Fruit fly (Drosophila melanogaster): Measurements from ENCODE around the gene CG3603.

The CG3603 gene

dm6 chrX:2947545-2948072, at the start of gene CG3603:
TSS of gene CG3603 (plus strand) at chrX:2948034.
- no peak for TF ChIP-seq CG7101 (tag; optimal IDR thresholded peaks at IDR 0.05)
- no peak for TF ChIP-seq CG33017 (tag; optimal IDR thresholded peaks at IDR 0.05)
- TF ChIP-seq CG14711 (tag; optimal IDR thresholded peaks at IDR 0.05), result peak; percentile 44
- TF ChIP-seq CG7045 (GFP tag; optimal IDR thresholded peaks at IDR 0.05), result no peak
- TF ChIP-seq CG5204 (GFP tag; optimal IDR thresholded peaks at IDR 0.05), result no peak
- TF ChIP-seq Crg-1 (GFP tag; optimal IDR thresholded peaks at IDR 0.05), result no peak
- no peak for TF ChIP-seq cnc (optimal IDR thresholded peaks at IDR 0.05)
- TF ChIP-seq cic (GFP tag; optimal IDR thresholded peaks at IDR 0.05), result no peak
- TF ChIP-seq Mnt (GFP tag; optimal IDR thresholded peaks at IDR 0.05), result no peak
- TF ChIP-seq kay (GFP tag; ENCODE audit: borderline replicate concordance), result peak; percentile 93
- no peak for TF ChIP-seq Clk (GFP tag; optimal IDR thresholded peaks at IDR 0.05)
- TF ChIP-seq toe (GFP tag; optimal IDR thresholded peaks at IDR 0.05), result peak; percentile 50
- TF ChIP-seq CG1620 (GFP tag; optimal IDR thresholded peaks at IDR 0.05), result no peak
- peak; percentile 55 for TF ChIP-seq CG12768 (GFP tag; optimal IDR thresholded peaks at IDR 0.05)
- TF ChIP-seq Hr96 (GFP tag; optimal IDR thresholded peaks at IDR 0.05), result peak; percentile 73
- peak; percentile 55 for TF ChIP-seq tj (GFP tag; optimal IDR thresholded peaks at IDR 0.05)
- TF ChIP-seq CG11617 (GFP tag; optimal IDR thresholded peaks at IDR 0.05), result peak; percentile 45
- TF ChIP-seq bab1 (GFP tag; optimal IDR thresholded peaks at IDR 0.05), result peak; percentile 56
- no peak for TF ChIP-seq pad (GFP tag; optimal IDR thresholded peaks at IDR 0.05)
- TF ChIP-seq ovo (GFP tag; optimal IDR thresholded peaks at IDR 0.05), result peak; percentile 5

- no peak for TF ChIP-seq CG12768 (GFP tag; optimal IDR thresholded peaks at IDR 0.05)
- no peak for TF ChIP-seq ovo (GFP tag; optimal IDR thresholded peaks at IDR 0.05)
- TF ChIP-seq Mnt (GFP tag; optimal IDR thresholded peaks at IDR 0.05), result no peak
- no peak for TF ChIP-seq CG33017 (tag; optimal IDR thresholded peaks at IDR 0.05)
- TF ChIP-seq cnc (optimal IDR thresholded peaks at IDR 0.05), result no peak
- no peak for TF ChIP-seq CG7101 (tag; optimal IDR thresholded peaks at IDR 0.05)
- no peak for TF ChIP-seq toe (GFP tag; optimal IDR thresholded peaks at IDR 0.05)
- TF ChIP-seq CG5204 (GFP tag; optimal IDR thresholded peaks at IDR 0.05), result no peak
- no peak for TF ChIP-seq cic (GFP tag; optimal IDR thresholded peaks at IDR 0.05)
- no peak for TF ChIP-seq tj (GFP tag; optimal IDR thresholded peaks at IDR 0.05)
- no peak for TF ChIP-seq Hr96 (GFP tag; optimal IDR thresholded peaks at IDR 0.05)
- no peak for TF ChIP-seq CG7045 (GFP tag; optimal IDR thresholded peaks at IDR 0.05)
- TF ChIP-seq kay (GFP tag; ENCODE audit: borderline replicate concordance), result no peak
- no peak for TF ChIP-seq CG11617 (GFP tag; optimal IDR thresholded peaks at IDR 0.05)
- no peak for TF ChIP-seq pad (GFP tag; optimal IDR thresholded peaks at IDR 0.05)
- TF ChIP-seq Clk (GFP tag; optimal IDR thresholded peaks at IDR 0.05), result no peak
- TF ChIP-seq bab1 (GFP tag; optimal IDR thresholded peaks at IDR 0.05), result no peak
- TF ChIP-seq Crg-1 (GFP tag; optimal IDR thresholded peaks at IDR 0.05), result no peak
- TF ChIP-seq CG14711 (tag; optimal IDR thresholded peaks at IDR 0.05), result no peak
- TF ChIP-seq CG1620 (GFP tag; optimal IDR thresholded peaks at IDR 0.05), result no peak
Observed at dm6 chrX:2907105-2907694, 40.6 kb upstream of the CG3603 start.

- TF ChIP-seq Crg-1 (GFP tag; optimal IDR thresholded peaks at IDR 0.05), result no peak
- TF ChIP-seq pad (GFP tag; optimal IDR thresholded peaks at IDR 0.05), result no peak
- TF ChIP-seq CG7045 (GFP tag; optimal IDR thresholded peaks at IDR 0.05), result no peak
- no peak for TF ChIP-seq ovo (GFP tag; optimal IDR thresholded peaks at IDR 0.05)
- TF ChIP-seq bab1 (GFP tag; optimal IDR thresholded peaks at IDR 0.05), result no peak
- TF ChIP-seq CG7101 (tag; optimal IDR thresholded peaks at IDR 0.05), result no peak
- no peak for TF ChIP-seq Mnt (GFP tag; optimal IDR thresholded peaks at IDR 0.05)
- no peak for TF ChIP-seq kay (GFP tag; ENCODE audit: borderline replicate concordance)
- no peak for TF ChIP-seq toe (GFP tag; optimal IDR thresholded peaks at IDR 0.05)
- no peak for TF ChIP-seq CG11617 (GFP tag; optimal IDR thresholded peaks at IDR 0.05)
- no peak for TF ChIP-seq CG12768 (GFP tag; optimal IDR thresholded peaks at IDR 0.05)
- TF ChIP-seq CG33017 (tag; optimal IDR thresholded peaks at IDR 0.05), result no peak
Observed at dm6 chrX:2912581-2912980, 35.3 kb upstream of the CG3603 start.

- TF ChIP-seq toe (GFP tag; optimal IDR thresholded peaks at IDR 0.05) (no peak), cnc (optimal IDR thresholded peaks at IDR 0.05) (no peak), CG33017 (tag; optimal IDR thresholded peaks at IDR 0.05) (no peak), kay (GFP tag; ENCODE audit: borderline replicate concordance) (no peak), pad (GFP tag; optimal IDR thresholded peaks at IDR 0.05) (no peak), cic (GFP tag; optimal IDR thresholded peaks at IDR 0.05) (no peak), Mnt (GFP tag; optimal IDR thresholded peaks at IDR 0.05) (no peak), CG14711 (tag; optimal IDR thresholded peaks at IDR 0.05) (no peak), bab1 (GFP tag; optimal IDR thresholded peaks at IDR 0.05) (no peak), ovo (GFP tag; optimal IDR thresholded peaks at IDR 0.05) (no peak), Hr96 (GFP tag; optimal IDR thresholded peaks at IDR 0.05) (no peak), CG12768 (GFP tag; optimal IDR thresholded peaks at IDR 0.05) (no peak), CG1620 (GFP tag; optimal IDR thresholded peaks at IDR 0.05) (no peak), Crg-1 (GFP tag; optimal IDR thresholded peaks at IDR 0.05) (no peak), CG7045 (GFP tag; optimal IDR thresholded peaks at IDR 0.05) (no peak), CG11617 (GFP tag; optimal IDR thresholded peaks at IDR 0.05) (no peak), CG5204 (GFP tag; optimal IDR thresholded peaks at IDR 0.05) (no peak)
Observed at dm6 chrX:2914091-2914490, 33.7 kb upstream of the CG3603 start.

dm6 chrX:2915108-2915507, 32.7 kb upstream of the CG3603 start:
- no peak for TF ChIP-seq cnc (optimal IDR thresholded peaks at IDR 0.05)
- TF ChIP-seq tj (GFP tag; optimal IDR thresholded peaks at IDR 0.05), result no peak
- no peak for TF ChIP-seq bab1 (GFP tag; optimal IDR thresholded peaks at IDR 0.05)
- TF ChIP-seq ovo (GFP tag; optimal IDR thresholded peaks at IDR 0.05), result no peak
- TF ChIP-seq CG11617 (GFP tag; optimal IDR thresholded peaks at IDR 0.05), result no peak
- TF ChIP-seq CG14711 (tag; optimal IDR thresholded peaks at IDR 0.05), result no peak
- no peak for TF ChIP-seq Hr96 (GFP tag; optimal IDR thresholded peaks at IDR 0.05)
- TF ChIP-seq Mnt (GFP tag; optimal IDR thresholded peaks at IDR 0.05), result no peak
- TF ChIP-seq CG7045 (GFP tag; optimal IDR thresholded peaks at IDR 0.05), result no peak
- no peak for TF ChIP-seq CG7101 (tag; optimal IDR thresholded peaks at IDR 0.05)
- no peak for TF ChIP-seq pad (GFP tag; optimal IDR thresholded peaks at IDR 0.05)
- no peak for TF ChIP-seq CG12768 (GFP tag; optimal IDR thresholded peaks at IDR 0.05)
